Worm (Caenorhabditis elegans) whole organism, L1 larva: ENCODE results near the gene sdz-10.

Experiments used
- alr-1 ChIP-seq: fragments of 200-800 bp; sonication (Bioruptor generic); optimal IDR thresholded peaks from 2 replicates; lab custom pipeline; 2018; ENCODE audit warnings: borderline replicate concordance, mild to moderate bottlenecking, missing genetic modification characterization, missing compliant biosample characterization
- dsc-1 ChIP-seq: sonication (generic microtip); optimal IDR thresholded peaks from 2 replicates; lab custom pipeline; 2016; ENCODE audit warnings: mild to moderate bottlenecking, missing genetic modification characterization, missing compliant biosample characterization
- egl-13 ChIP-seq: sonication (generic microtip); optimal IDR thresholded peaks from 2 replicates; lab custom pipeline; 2016; ENCODE audit warnings: missing genotype, missing genetic modification reagents, missing genetic modification characterization, missing compliant biosample characterization
- fos-1 ChIP-seq: fragments of 150-350 bp; optimal IDR thresholded peaks from 2 replicates; lab custom pipeline; 2014; ENCODE audit warnings: missing biosample characterization, missing genetic modification characterization

DNA sequence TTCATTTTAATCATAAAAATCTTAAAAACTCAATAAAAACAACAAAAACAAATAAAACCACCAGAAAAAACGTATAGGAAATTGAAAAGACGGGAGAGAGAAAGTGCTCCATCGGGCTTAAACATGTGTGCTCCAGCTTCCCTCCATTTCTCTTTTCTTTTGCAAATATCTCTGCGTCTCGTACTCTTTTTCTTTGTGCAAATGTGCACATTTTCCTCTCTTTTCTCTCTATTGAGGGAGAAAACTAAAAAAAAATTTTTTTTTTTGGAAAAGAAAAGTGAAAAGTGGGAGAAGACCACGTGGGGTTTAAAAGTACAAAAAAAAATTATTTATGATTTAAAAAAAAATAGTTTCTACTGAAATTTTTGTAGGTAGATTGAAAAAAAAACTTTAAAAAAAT is 32.2 kb upstream of the sdz-10 start:
- no peak for TF ChIP-seq alr-1 (tag; lab: Kevin White, UChicago)
- no peak for TF ChIP-seq dsc-1 (tag; lab: Kevin White, UChicago)
- TF ChIP-seq fos-1 (tag; lab: Kevin White, UChicago) = no peak
- TF ChIP-seq egl-13 (tag; lab: Kevin White, UChicago) = no peak
